Fruit fly (Drosophila melanogaster) whole organism, adult: Measurements from ENCODE around the gene Rheb.

Experiments used
- cic ChIP-seq: fragments of 200-800 bp; sonication (Bioruptor generic); optimal IDR thresholded peaks from 2 replicates; lab custom pipeline; 2017; ENCODE audit warnings: missing biosample characterization, mild to moderate bottlenecking, missing genetic modification characterization, moderate library complexity
- cnc ChIP-seq, 2 experiments: fragments of >200 bp; optimal IDR thresholded peaks; 2 replicates each; lab custom pipeline; 2017

DNA sequence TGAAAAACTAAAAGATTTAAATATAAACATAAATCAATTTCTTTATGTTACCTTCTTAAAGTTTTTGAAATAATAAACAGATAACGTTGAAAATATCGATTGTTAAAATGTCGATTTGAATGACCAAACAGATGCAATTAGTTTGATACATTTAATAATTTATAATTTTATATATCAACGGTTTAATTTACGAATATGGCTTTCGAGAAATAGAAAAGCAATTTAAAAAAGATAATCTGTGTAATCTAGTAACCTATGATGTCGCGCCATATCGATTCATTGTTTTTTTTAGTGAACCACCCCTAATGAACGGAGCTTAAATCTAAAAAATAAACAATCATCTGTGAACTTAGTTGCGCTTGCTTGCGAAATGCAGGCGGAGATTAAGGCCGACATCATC lies 19.9 kb downstream of the Rheb start, which contains the start of gene PolZ2:
- TF ChIP-seq cnc (optimal IDR thresholded peaks at IDR 0.05; lab: Kevin White, UChicago) (no peak), cic (no peak)
